Fruit fly (Drosophila melanogaster): ENCODE results near the gene Mt2.

Gene Mt2

dm6 chr2L:12065683-12066386 lies 30.5 kb upstream of the Mt2 start (continued):
- TF ChIP-seq CG1024 (GFP tag; IDR thresholded peaks at IDR 0.05): no peak
- no peak for TF ChIP-seq CG2678 (tag; optimal IDR thresholded peaks at IDR 0.05)
- TF ChIP-seq CG17361 (GFP tag; IDR thresholded peaks at IDR 0.05): peak; percentile 63
- no peak for TF ChIP-seq slou (GFP tag; optimal IDR thresholded peaks at IDR 0.05)
- peak; percentile 86 for TF ChIP-seq nom (GFP tag; optimal IDR thresholded peaks at IDR 0.05)
- peak; percentile 75 for TF ChIP-seq sens (GFP tag)
- TF ChIP-seq CG9727 (GFP tag; optimal IDR thresholded peaks at IDR 0.05): peak; percentile 64
- TF ChIP-seq chinmo (GFP tag; IDR thresholded peaks at IDR 0.05; ENCODE audit: partially characterized antibody): no peak
- TF ChIP-seq run (tag; optimal IDR thresholded peaks at IDR 0.05): no peak
- TF ChIP-seq gce (GFP tag; IDR thresholded peaks at IDR 0.05): no peak
- TF ChIP-seq dimm (GFP tag; IDR thresholded peaks at IDR 0.05): no peak
- no peak for TF ChIP-seq CG4820 (GFP tag; optimal IDR thresholded peaks at IDR 0.05)
- no peak for TF ChIP-seq ranshi (GFP tag; IDR thresholded peaks at IDR 0.05)
- peak; percentile 82 for TF ChIP-seq CG10979 (tag; optimal IDR thresholded peaks at IDR 0.05)
- TF ChIP-seq Elba2 (GFP tag; optimal IDR thresholded peaks at IDR 0.05): no peak
- peak; percentile 79 for TF ChIP-seq CG18262 (tag; optimal IDR thresholded peaks at IDR 0.05)
- TF ChIP-seq CG17186 (GFP tag; optimal IDR thresholded peaks at IDR 0.05): no peak
- TF ChIP-seq CG31441 (GFP tag; IDR thresholded peaks at IDR 0.05): peak; percentile 68
- TF ChIP-seq nmo (GFP tag; optimal IDR thresholded peaks at IDR 0.05): peak; percentile 69
- peak; percentile 38 for TF ChIP-seq ATbp (GFP tag; optimal IDR thresholded peaks at IDR 0.05)
- TF ChIP-seq gcm (GFP tag; optimal IDR thresholded peaks at IDR 0.05): peak; percentile 52
- no peak for TF ChIP-seq ftz-f1 (GFP tag; optimal IDR thresholded peaks at IDR 0.05)
- no peak for TF ChIP-seq sima (GFP tag; optimal IDR thresholded peaks at IDR 0.05)
- no peak for TF ChIP-seq Jarid2 (GFP tag; optimal IDR thresholded peaks at IDR 0.05)
- peak; percentile 48 for TF ChIP-seq CoRest (tag; optimal IDR thresholded peaks at IDR 0.05)
- no peak for TF ChIP-seq CG13123 (GFP tag; optimal IDR thresholded peaks at IDR 0.05)
- peak; percentile 71 for TF ChIP-seq CG14710 (tag; optimal IDR thresholded peaks at IDR 0.05)
- peak in 1 of 2 experiments; percentile 39 for TF ChIP-seq Trl (optimal IDR thresholded peaks at IDR 0.05)
- TF ChIP-seq Trl (GFP tag; optimal IDR thresholded peaks at IDR 0.05): no peak
- peak; percentile 52 for TF ChIP-seq CG7839 (tag; optimal IDR thresholded peaks at IDR 0.05)
- TF ChIP-seq CG9437 (GFP tag; optimal IDR thresholded peaks at IDR 0.05): peak; percentile 1
- TF ChIP-seq CG11504 (tag; optimal IDR thresholded peaks at IDR 0.05): no peak
- TF ChIP-seq ken (GFP tag; IDR thresholded peaks at IDR 0.05): 0 out of 3 replicates have a peak, but pooled peaks have one; percentile 8
- peak; percentile 68 for TF ChIP-seq phol (tag; optimal IDR thresholded peaks at IDR 0.05)
- TF ChIP-seq Dip2 (GFP tag; IDR thresholded peaks at IDR 0.05): no peak
- TF ChIP-seq ind (GFP tag; optimal IDR thresholded peaks at IDR 0.05): no peak
- TF ChIP-seq bsh (GFP tag; optimal IDR thresholded peaks at IDR 0.05): peak; percentile 64 to 92
- TF ChIP-seq Aef1 (GFP tag; IDR thresholded peaks at IDR 0.05): no peak
- no peak for TF ChIP-seq prd (optimal IDR thresholded peaks at IDR 0.05)
- peak; percentile 76; the same call in 2 of the 3 replicates for TF ChIP-seq prd (GFP tag; IDR thresholded peaks at IDR 0.05)
- TF ChIP-seq inv (GFP tag; IDR thresholded peaks at IDR 0.05; ENCODE audit: partially characterized antibody): no peak
- TF ChIP-seq al (GFP tag; IDR thresholded peaks at IDR 0.05): no peak
- TF ChIP-seq CG17829 (tag; optimal IDR thresholded peaks at IDR 0.05): peak; percentile 71
- peak; percentile 75 for TF ChIP-seq gem (tag; optimal IDR thresholded peaks at IDR 0.05)
- peak; percentile 46 for TF ChIP-seq Spps (tag; optimal IDR thresholded peaks at IDR 0.05)
- TF ChIP-seq CG13775 (GFP tag; optimal IDR thresholded peaks at IDR 0.05): peak; percentile 12
- TF ChIP-seq Hr3 (GFP tag; optimal IDR thresholded peaks at IDR 0.05): peak; percentile 24
- TF ChIP-seq CG15601 (tag; optimal IDR thresholded peaks at IDR 0.05): peak; percentile 58
- peak; percentile 57 for TF ChIP-seq Sox102F (GFP tag; optimal IDR thresholded peaks at IDR 0.05)
- TF ChIP-seq CG6254 (GFP tag; optimal IDR thresholded peaks at IDR 0.05): peak; percentile 69
